Fruit fly (Drosophila melanogaster) whole organism, embryonic: ENCODE data around the gene Cyp12a5.
A peak's percentile ranks its signal among the peaks of the same experiment; 100 is the strongest.

Experiments
- Aef1 ChIP-seq: fragments of 200-800 bp; sonication (Bioruptor generic); IDR thresholded peaks from 3 replicates; pipeline ENCODE4 v1.3.6; 2022; ENCODE audit warnings: missing biosample characterization, missing genetic modification characterization
- Bteb2 ChIP-seq: fragments of 200-800 bp; sonication (Bioruptor generic); optimal IDR thresholded peaks from 2 replicates; lab custom pipeline; 2016; ENCODE audit warnings: missing biosample characterization, missing genetic modification characterization
- C15 ChIP-seq: fragments of 200-800 bp; sonication (Bioruptor generic); IDR thresholded peaks from 3 replicates; pipeline ENCODE4 v1.3.6; 2022; ENCODE audit warnings: missing biosample characterization, missing genetic modification characterization
- CG12071 ChIP-seq: fragments of 200-800 bp; sonication (Bioruptor generic); optimal IDR thresholded peaks from 3 replicates; lab custom pipeline; 2018; ENCODE audit warnings: missing biosample characterization, mild to moderate bottlenecking, missing genetic modification characterization
- CG12104 ChIP-seq: fragments of 200-800 bp; sonication (Bioruptor generic); optimal IDR thresholded peaks from 3 replicates; lab custom pipeline; 2016; ENCODE audit warnings: missing biosample characterization, missing genetic modification characterization
- CG13894 ChIP-seq: fragments of 200-800 bp; sonication (Bioruptor generic); optimal IDR thresholded peaks from 3 replicates; lab custom pipeline; 2018; ENCODE audit warnings: missing biosample characterization, mild to moderate bottlenecking, missing genetic modification characterization, moderate library complexity
- CG14965 ChIP-seq: fragments of 200-800 bp; sonication (Bioruptor generic); optimal IDR thresholded peaks from 2 replicates; lab custom pipeline; 2016; ENCODE audit warnings: missing biosample characterization, missing genetic modification characterization, borderline replicate concordance
- CG15269 ChIP-seq: fragments of 200-800 bp; sonication (Bioruptor generic); optimal IDR thresholded peaks from 2 replicates; lab custom pipeline; 2018; ENCODE audit warnings: missing biosample characterization, mild to moderate bottlenecking, missing genetic modification characterization, moderate library complexity
- CG15601 ChIP-seq: fragments of 200-800 bp; sonication (Bioruptor generic); optimal IDR thresholded peaks from 3 replicates; lab custom pipeline; 2019; ENCODE audit warnings: missing biosample characterization, mild to moderate bottlenecking, missing genetic modification characterization, moderate library complexity
- CG16813 ChIP-seq: fragments of 200-800 bp; sonication (Bioruptor generic); IDR thresholded peaks from 3 replicates; pipeline ENCODE4 v1.3.6; 2022; ENCODE audit warnings: missing biosample characterization, missing genetic modification characterization; ENCODE audit not compliant: partially characterized antibody
- CG17361 ChIP-seq: fragments of 200-800 bp; sonication (Bioruptor generic); IDR thresholded peaks from 3 replicates; pipeline ENCODE4 v1.3.6; 2022; ENCODE audit warnings: missing biosample characterization, missing genetic modification characterization
- CG2678 ChIP-seq: fragments of 200-800 bp; sonication (Bioruptor generic); optimal IDR thresholded peaks from 3 replicates; lab custom pipeline; 2019; ENCODE audit warnings: missing biosample characterization, mild to moderate bottlenecking, missing genetic modification characterization, moderate library complexity
- CG2712 ChIP-seq: fragments of 200-800 bp; optimal IDR thresholded peaks from 3 replicates; lab custom pipeline; 2019; ENCODE audit warnings: missing biosample characterization, mild to moderate bottlenecking, missing genetic modification characterization, moderate library complexity
- CG31388 ChIP-seq: fragments of 200-800 bp; sonication (Bioruptor generic); optimal IDR thresholded peaks from 2 replicates; lab custom pipeline; 2016; ENCODE audit warnings: missing biosample characterization, missing genetic modification characterization
- CG32772 ChIP-seq: fragments of 200-800 bp; sonication (Bioruptor generic); IDR thresholded peaks from 2 replicates; pipeline ENCODE4 v1.3.6; 2022; ENCODE audit warnings: missing biosample characterization, missing genetic modification characterization
- CG3407 ChIP-seq: fragments of 200-800 bp; sonication (Bioruptor generic); optimal IDR thresholded peaks from 2 replicates; lab custom pipeline; 2018; ENCODE audit warnings: missing biosample characterization, mild to moderate bottlenecking, missing genetic modification characterization
- CG3995 ChIP-seq: fragments of 200-800 bp; sonication (Bioruptor generic); optimal IDR thresholded peaks from 3 replicates; lab custom pipeline; 2016; ENCODE audit warnings: missing biosample characterization, missing genetic modification characterization
- CG4328 ChIP-seq: fragments of 200-800 bp; sonication (Bioruptor generic); optimal IDR thresholded peaks from 3 replicates; lab custom pipeline; 2017; ENCODE audit warnings: missing biosample characterization, missing genetic modification reagents, missing genetic modification characterization
- CG4360 ChIP-seq: fragments of 200-800 bp; sonication (Bioruptor generic); IDR thresholded peaks from 2 replicates; pipeline ENCODE4 v1.3.6; 2022; ENCODE audit warnings: missing biosample characterization, missing genetic modification characterization
- CG6791 ChIP-seq: fragments of 200-800 bp; sonication (Bioruptor generic); IDR thresholded peaks from 3 replicates; pipeline ENCODE4 v1.3.6; 2022; ENCODE audit warnings: missing biosample characterization, missing genetic modification characterization; ENCODE audit not compliant: partially characterized antibody
- CG7987 ChIP-seq: fragments of 200-800 bp; sonication (Bioruptor generic); optimal IDR thresholded peaks from 2 replicates; lab custom pipeline; 2018; ENCODE audit warnings: missing biosample characterization, mild to moderate bottlenecking, missing genetic modification characterization, moderate library complexity
- CG8089 ChIP-seq: fragments of 200-800 bp; sonication (Bioruptor generic); optimal IDR thresholded peaks from 3 replicates; lab custom pipeline; 2016; ENCODE audit warnings: missing biosample characterization, missing genetic modification characterization
- CG9609 ChIP-seq: fragments of 200-800 bp; sonication (Bioruptor generic); optimal IDR thresholded peaks from 3 replicates; lab custom pipeline; 2016; ENCODE audit warnings: missing biosample characterization, missing genetic modification characterization
- CG9876 ChIP-seq: fragments of 200-800 bp; sonication (Bioruptor generic); optimal IDR thresholded peaks from 2 replicates; lab custom pipeline; 2016; ENCODE audit warnings: missing biosample characterization, missing genetic modification characterization
- Drgx ChIP-seq: fragments of 200-800 bp; sonication (Bioruptor generic); IDR thresholded peaks from 2 replicates; pipeline ENCODE4 v1.3.6; 2022; ENCODE audit warnings: missing biosample characterization, missing genetic modification characterization
- HmgD ChIP-seq: fragments of 200-800 bp; sonication (Bioruptor generic); optimal IDR thresholded peaks from 3 replicates; lab custom pipeline; 2016; ENCODE audit warnings: missing biosample characterization, missing genetic modification characterization
- Hmr ChIP-seq: fragments of 200-800 bp; sonication (Bioruptor generic); optimal IDR thresholded peaks from 3 replicates; lab custom pipeline; 2017; ENCODE audit warnings: mild to moderate bottlenecking, missing biosample characterization, missing genetic modification reagents, missing genetic modification characterization
- Hsf ChIP-seq: fragments of 200-800 bp; sonication (Bioruptor generic); optimal IDR thresholded peaks from 3 replicates; lab custom pipeline; 2016; ENCODE audit warnings: missing biosample characterization, missing genetic modification characterization
- Ptx1 ChIP-seq: fragments of 200-800 bp; sonication (Bioruptor generic); IDR thresholded peaks from 2 replicates; pipeline ENCODE4 v1.3.6; 2022; ENCODE audit warnings: missing biosample characterization, missing genetic modification characterization
- Rx ChIP-seq: fragments of 200-800 bp; sonication (Bioruptor generic); IDR thresholded peaks from 2 replicates; pipeline ENCODE4 v1.3.6; 2022; ENCODE audit warnings: missing biosample characterization, missing genetic modification characterization
- Vsx1 ChIP-seq: fragments of 200-800 bp; sonication (Bioruptor generic); optimal IDR thresholded peaks from 2 replicates; lab custom pipeline; 2017; ENCODE audit warnings: missing biosample characterization, mild to moderate bottlenecking, missing genetic modification characterization, missing genetic modification reagents
- Xbp1 ChIP-seq: fragments of 200-800 bp; sonication (Bioruptor generic); optimal IDR thresholded peaks from 3 replicates; lab custom pipeline; 2016; ENCODE audit warnings: missing biosample characterization, mild to moderate bottlenecking, missing genetic modification characterization
- ac ChIP-seq: fragments of 200-800 bp; sonication (Bioruptor generic); optimal IDR thresholded peaks from 3 replicates; lab custom pipeline; 2017; ENCODE audit warnings: missing biosample characterization, mild to moderate bottlenecking, missing genetic modification characterization
- aop ChIP-seq: fragments of 200-800 bp; sonication (Bioruptor generic); IDR thresholded peaks from 2 replicates; pipeline ENCODE4 v1.3.6; 2022; ENCODE audit warnings: missing biosample characterization, missing genetic modification characterization
- cg ChIP-seq: fragments of 200-800 bp; sonication (Bioruptor generic); optimal IDR thresholded peaks from 3 replicates; lab custom pipeline; 2019; ENCODE audit warnings: missing biosample characterization, mild to moderate bottlenecking, missing genetic modification characterization, moderate library complexity
- ci ChIP-seq: fragments of 200-800 bp; sonication (Bioruptor generic); IDR thresholded peaks from 3 replicates; pipeline ENCODE4 v1.3.6; 2022; ENCODE audit warnings: missing biosample characterization, missing genetic modification characterization
- fd102C ChIP-seq: fragments of 200-800 bp; sonication (Bioruptor generic); optimal IDR thresholded peaks from 2 replicates; lab custom pipeline; 2018; ENCODE audit warnings: missing biosample characterization, mild to moderate bottlenecking, missing genetic modification characterization, moderate library complexity
- gro ChIP-seq: fragments of 200-800 bp; sonication (Bioruptor generic); optimal IDR thresholded peaks from 2 replicates; lab custom pipeline; 2016; ENCODE audit warnings: missing biosample characterization, missing genetic modification characterization
- gsb ChIP-seq: fragments of 200-800 bp; sonication (Bioruptor generic); IDR thresholded peaks from 2 replicates; pipeline ENCODE4 v1.3.6; 2022; ENCODE audit warnings: missing biosample characterization, missing genetic modification characterization
- klu ChIP-seq: fragments of 200-800 bp; sonication (Bioruptor generic); IDR thresholded peaks from 2 replicates; pipeline ENCODE4 v1.3.6; 2022; ENCODE audit warnings: missing biosample characterization, missing genetic modification characterization
- kni ChIP-seq: fragments of 200-800 bp; sonication (Bioruptor generic); optimal IDR thresholded peaks from 3 replicates; lab custom pipeline; 2017; ENCODE audit warnings: mild to moderate bottlenecking, missing biosample characterization, missing genetic modification reagents, missing genetic modification characterization
- p53 ChIP-seq: fragments of 200-800 bp; sonication (Bioruptor generic); optimal IDR thresholded peaks from 2 replicates; lab custom pipeline; 2016; ENCODE audit warnings: missing biosample characterization, missing genetic modification characterization
- pho ChIP-seq: fragments of 200-800 bp; sonication (Bioruptor generic); optimal IDR thresholded peaks from 2 replicates; lab custom pipeline; 2016; ENCODE audit warnings: missing biosample characterization, missing genetic modification characterization
- psq ChIP-seq: fragments of 200-800 bp; sonication (Bioruptor generic); optimal IDR thresholded peaks from 2 replicates; lab custom pipeline; 2017; ENCODE audit warnings: missing biosample characterization, missing genetic modification characterization
- repo ChIP-seq: fragments of 200-800 bp; sonication (Bioruptor generic); optimal IDR thresholded peaks from 2 replicates; lab custom pipeline; 2016; ENCODE audit warnings: missing biosample characterization, missing genetic modification characterization
- salm ChIP-seq: fragments of 200-800 bp; sonication (Bioruptor generic); optimal IDR thresholded peaks from 2 replicates; lab custom pipeline; 2018; ENCODE audit warnings: missing biosample characterization, mild to moderate bottlenecking, missing genetic modification characterization
- slou ChIP-seq: fragments of 200-800 bp; sonication (Bioruptor generic); optimal IDR thresholded peaks from 3 replicates; lab custom pipeline; 2016; ENCODE audit warnings: missing biosample characterization, missing genetic modification characterization
- sna ChIP-seq: fragments of 200-800 bp; sonication (Bioruptor generic); IDR thresholded peaks from 2 replicates; pipeline ENCODE4 v1.3.6; 2022; ENCODE audit warnings: missing biosample characterization, missing genetic modification characterization; ENCODE audit not compliant: partially characterized antibody
- so ChIP-seq: fragments of 200-800 bp; sonication (Bioruptor generic); IDR thresholded peaks from 3 replicates; pipeline ENCODE4 v1.3.6; 2022; ENCODE audit warnings: missing biosample characterization, missing genetic modification characterization
- trh ChIP-seq: fragments of 200-800 bp; sonication (Bioruptor generic); optimal IDR thresholded peaks from 2 replicates; lab custom pipeline; 2016; ENCODE audit warnings: missing biosample characterization, missing genetic modification characterization
- unc-4 ChIP-seq: fragments of 200-800 bp; sonication (Bioruptor generic); IDR thresholded peaks from 2 replicates; pipeline ENCODE4 v1.3.6; 2022; ENCODE audit warnings: missing biosample characterization, missing genetic modification characterization; ENCODE audit not compliant: partially characterized antibody

Gene Cyp12a5

DNA sequence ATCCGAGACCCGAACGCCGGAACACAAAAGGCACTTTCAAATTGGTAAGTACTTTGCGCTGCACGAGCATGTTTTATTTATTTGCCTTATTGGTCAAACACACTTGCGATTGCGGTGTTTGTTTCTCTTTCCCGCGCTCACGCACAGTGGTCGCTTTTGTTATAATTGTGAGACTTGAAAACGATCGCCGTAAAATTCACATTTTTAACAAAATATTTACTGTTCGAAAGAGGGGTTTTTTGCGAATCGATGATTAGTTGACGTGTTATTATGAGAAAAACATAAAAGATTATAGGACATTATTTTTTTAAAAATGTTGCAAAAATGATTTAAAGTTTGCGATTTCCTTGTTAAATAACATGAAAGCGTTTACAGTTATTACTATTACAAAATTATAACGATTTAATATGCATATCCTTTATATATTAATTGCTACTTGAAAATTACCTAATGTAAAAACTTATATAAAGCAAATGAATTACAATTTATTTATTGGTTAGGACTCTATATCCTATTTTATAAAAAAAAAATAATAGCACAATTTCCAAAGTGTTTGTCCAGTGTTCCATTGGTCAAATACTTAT, 32.5 kb downstream of the Cyp12a5 start (continued):
- TF ChIP-seq so: peak; percentile 27; the same call in 1 of the 3 replicates
- no peak for TF ChIP-seq cg
- peak; percentile 38; the same call in 1 of the 2 replicates for TF ChIP-seq Rx
- TF ChIP-seq Drgx (GFP tag; lab: Robert Waterston, UW): peak; percentile 43; the same call in 1 of the 2 replicates
- TF ChIP-seq sna (GFP tag; lab: Robert Waterston, UW): no peak
- no peak for TF ChIP-seq CG7987 (GFP tag; lab: Kevin White, UChicago)
- TF ChIP-seq repo: no peak
- TF ChIP-seq gsb (GFP tag; lab: Robert Waterston, UW): no peak
- no peak for TF ChIP-seq CG13894
- no peak for TF ChIP-seq CG4328 (GFP tag; lab: Kevin White, UChicago)
- no peak for TF ChIP-seq CG9876
- no peak for TF ChIP-seq p53 (GFP tag; lab: Kevin White, UChicago)
- TF ChIP-seq aop (GFP tag; lab: Robert Waterston, UW): no peak
- peak; percentile 52 for TF ChIP-seq CG15269 (tag; lab: Kevin White, UChicago)
- no peak for TF ChIP-seq kni (GFP tag; lab: Kevin White, UChicago)
- TF ChIP-seq Bteb2: no peak
- no peak for TF ChIP-seq CG3995
- TF ChIP-seq salm (tag; lab: Kevin White, UChicago): no peak
- TF ChIP-seq Hmr (GFP tag; lab: Kevin White, UChicago): peak; percentile 0
- TF ChIP-seq CG12104 (GFP tag; lab: Kevin White, UChicago): no peak
- peak; percentile 73 for TF ChIP-seq CG17361
- TF ChIP-seq gro (GFP tag; lab: Kevin White, UChicago): no peak
- no peak for TF ChIP-seq CG31388 (GFP tag; lab: Kevin White, UChicago)
- peak; percentile 6 for TF ChIP-seq CG15601 (tag; lab: Kevin White, UChicago)
- peak; percentile 34 for TF ChIP-seq Hsf (GFP tag; lab: Kevin White, UChicago)
- no peak for TF ChIP-seq fd102C (GFP tag; lab: Kevin White, UChicago)
- TF ChIP-seq CG9609 (GFP tag; lab: Kevin White, UChicago): peak; percentile 3
- peak; percentile 20 for TF ChIP-seq CG12071 (GFP tag; lab: Kevin White, UChicago)
- peak; percentile 15; the same call in 1 of the 2 replicates for TF ChIP-seq CG4360 (GFP tag; lab: Robert Waterston, UW)
- no peak; the same call in 1 of the 2 replicates for TF ChIP-seq CG32772 (GFP tag; lab: Robert Waterston, UW)
- TF ChIP-seq trh (GFP tag; lab: Kevin White, UChicago): no peak
- no peak for TF ChIP-seq psq (GFP tag; lab: Kevin White, UChicago)
- peak; percentile 32 for TF ChIP-seq CG8089
- TF ChIP-seq CG16813: no peak
- no peak for TF ChIP-seq Aef1
- no peak for TF ChIP-seq pho (GFP tag; lab: Kevin White, UChicago)
- peak; percentile 47 for TF ChIP-seq CG2712 (tag; lab: Kevin White, UChicago)
- TF ChIP-seq CG3407 (GFP tag; lab: Kevin White, UChicago): no peak
- TF ChIP-seq Ptx1 (GFP tag; lab: Robert Waterston, UW): no peak
- no peak for TF ChIP-seq slou (GFP tag; lab: Kevin White, UChicago)
- no peak for TF ChIP-seq ac (GFP tag; lab: Kevin White, UChicago)
- peak; percentile 71; the same call in 2 of the 3 replicates for TF ChIP-seq ci (GFP tag; lab: Robert Waterston, UW)
- no peak for TF ChIP-seq HmgD (GFP tag; lab: Kevin White, UChicago)
- TF ChIP-seq CG14965 (GFP tag; lab: Kevin White, UChicago): no peak
- no peak for TF ChIP-seq C15 (GFP tag; lab: Robert Waterston, UW)
- TF ChIP-seq klu (GFP tag; lab: Robert Waterston, UW): no peak
- TF ChIP-seq CG6791 (GFP tag; lab: Robert Waterston, UW): no peak
- TF ChIP-seq CG2678 (tag; lab: Kevin White, UChicago): peak; percentile 62
- TF ChIP-seq Vsx1 (GFP tag; lab: Kevin White, UChicago): no peak
- TF ChIP-seq Xbp1: peak; percentile 44
- TF ChIP-seq unc-4: no peak
